Worm (Caenorhabditis elegans): ENCODE data around the gene F38B2.2.

The F38B2.2 gene

DNA sequence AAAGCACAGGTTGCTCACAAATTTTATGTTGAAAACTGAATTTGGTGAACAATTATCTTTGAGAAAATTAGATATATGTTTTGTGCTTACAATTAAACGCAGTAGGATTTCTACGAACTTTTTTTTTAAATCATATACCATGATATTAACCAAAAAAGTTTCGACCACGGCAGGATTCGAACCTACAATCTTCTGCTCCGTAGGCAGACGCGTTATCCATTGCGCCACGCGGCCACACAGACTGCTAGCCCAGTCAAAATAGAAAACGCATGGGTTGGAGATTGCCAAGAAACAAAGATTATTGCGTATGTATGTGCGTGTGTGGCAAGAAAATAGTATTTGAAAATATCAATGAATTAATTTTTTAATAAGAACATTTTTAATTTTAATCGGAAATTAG, 26.7 kb downstream of the F38B2.2 start (continued):
- TF ChIP-seq nhr-12 (tag; optimal IDR thresholded peaks at IDR 0.05) (no peak), ztf-11 (tag; optimal IDR thresholded peaks at IDR 0.05) (peak in 1 of 2 experiments; percentile 36), skn-1 (tag; optimal IDR thresholded peaks at IDR 0.05) (peak; percentile 52), hlh-17 (GFP tag; optimal IDR thresholded peaks at IDR 0.05; ENCODE audit: borderline replicate concordance) (no peak), pax-3 (tag; optimal IDR thresholded peaks at IDR 0.05) (no peak), alr-1 (tag; optimal IDR thresholded peaks at IDR 0.05; ENCODE audit: borderline replicate concordance) (no peak), dsc-1 (tag; optimal IDR thresholded peaks at IDR 0.05) (peak; percentile 54), ces-1 (GFP tag; optimal IDR thresholded peaks at IDR 0.05) (no peak), nhr-77 (tag; optimal IDR thresholded peaks at IDR 0.05) (peak; percentile 1), lsy-2 (tag; optimal IDR thresholded peaks at IDR 0.05) (peak; percentile 36 to 59), unc-86 (tag; optimal IDR thresholded peaks at IDR 0.05) (no peak), zip-4 (GFP tag; optimal IDR thresholded peaks at IDR 0.05) (no peak), C16A3.4 (tag; optimal IDR thresholded peaks at IDR 0.05) (peak; percentile 79), aha-1 (tag; optimal IDR thresholded peaks at IDR 0.05) (no peak), unc-62 (GFP tag; optimal IDR thresholded peaks at IDR 0.05) (no peak), grh-1 (GFP tag; IDR thresholded peaks at IDR 0.05) (no peak), unc-98 (GFP tag; IDR thresholded peaks at IDR 0.05) (no peak), nhr-84 (tag; optimal IDR thresholded peaks at IDR 0.05) (no peak), fkh-8 (tag; optimal IDR thresholded peaks at IDR 0.05) (peak; percentile 55), ets-5 (GFP tag; IDR thresholded peaks at IDR 0.05) (no peak), vab-15 (tag; optimal IDR thresholded peaks at IDR 0.05) (no peak), snpc-4 (tag; optimal IDR thresholded peaks at IDR 0.05) (peak; percentile 24), Y116A8C.19 (tag; optimal IDR thresholded peaks at IDR 0.05; ENCODE audit: borderline replicate concordance) (no peak), nhr-85 (tag) (peak; percentile 79), isw-1 (GFP tag; IDR thresholded peaks at IDR 0.05) (no peak), blmp-1 (tag; optimal IDR thresholded peaks at IDR 0.05) (peak; percentile 23), mab-9 (GFP tag; IDR thresholded peaks at IDR 0.05) (no peak), C34B4.2 (tag; optimal IDR thresholded peaks at IDR 0.05) (no peak), mdl-1 (tag; optimal IDR thresholded peaks at IDR 0.05) (peak in 1 of 2 experiments; percentile 60), dpl-1 (GFP tag; optimal IDR thresholded peaks at IDR 0.05) (peak in 1 of 3 experiments; percentile 15), hpl-2 (GFP tag; optimal IDR thresholded peaks at IDR 0.05) (no peak), fos-1 (tag; optimal IDR thresholded peaks at IDR 0.05) (peak; percentile 46), snu-23 (GFP tag; optimal IDR thresholded peaks at IDR 0.05) (peak; percentile 81), ceh-90 (tag; optimal IDR thresholded peaks at IDR 0.05) (no peak), lin-35 (GFP tag; optimal IDR thresholded peaks at IDR 0.05) (peak in 1 of 2 experiments; percentile 60), mep-1 (tag; optimal IDR thresholded peaks at IDR 0.05) (peak; percentile 43), zag-1 (tag; optimal IDR thresholded peaks at IDR 0.05) (no peak), efl-3 (GFP tag; optimal IDR thresholded peaks at IDR 0.05) (no peak), fkh-4 (tag; optimal IDR thresholded peaks at IDR 0.05; ENCODE audit: borderline replicate concordance) (no peak), ztf-4 (tag; optimal IDR thresholded peaks at IDR 0.05) (no peak), nhr-47 (tag; optimal IDR thresholded peaks at IDR 0.05) (peak; percentile 74), ama-1 (optimal IDR thresholded peaks at IDR 0.05) (no peak), F16B12.6 (tag; optimal IDR thresholded peaks at IDR 0.05) (no peak), nhr-20 (tag; optimal IDR thresholded peaks at IDR 0.05) (peak; percentile 65), lir-3 (tag; optimal IDR thresholded peaks at IDR 0.05; ENCODE audit: poor library complexity) (peak; percentile 49), nhr-237 (tag; optimal IDR thresholded peaks at IDR 0.05) (no peak), nhr-28 (tag; optimal IDR thresholded peaks at IDR 0.05) (no peak), aly-2 (tag; optimal IDR thresholded peaks at IDR 0.05) (no peak), lin-14 (GFP tag; optimal IDR thresholded peaks at IDR 0.05) (peak; percentile 68), mef-2 (tag; optimal IDR thresholded peaks at IDR 0.05) (no peak), lin-15B (tag; optimal IDR thresholded peaks at IDR 0.05) (no peak), ceh-82 (tag; optimal IDR thresholded peaks at IDR 0.05) (peak in 2 of 3 experiments; percentile 19 to 25), unc-130 (tag; optimal IDR thresholded peaks at IDR 0.05) (peak; percentile 70), sox-4 (tag; optimal IDR thresholded peaks at IDR 0.05) (peak; percentile 22)
